Worm (Caenorhabditis elegans) whole organism, young adult: ENCODE measurements around the gene srh-149.

Source experiments
- C17E4.6 ChIP-seq: fragments of 200-800 bp; sonication (Bioruptor generic); IDR thresholded peaks from 2 replicates; pipeline ENCODE4 v1.3.6; 2022; ENCODE audit warnings: missing genetic modification reagents, missing genetic modification characterization, missing compliant biosample characterization
- F33H1.4 ChIP-seq: fragments of 200-800 bp; sonication (Bioruptor generic); IDR thresholded peaks from 2 replicates; pipeline ENCODE4 v1.3.6; 2022; ENCODE audit warnings: missing genetic modification reagents, missing genetic modification characterization, missing compliant biosample characterization
- F37B4.10 ChIP-seq: fragments of 200-800 bp; sonication (Bioruptor generic); IDR thresholded peaks from 2 replicates; pipeline ENCODE4 v1.3.6; 2022; ENCODE audit warnings: missing genetic modification characterization, missing compliant biosample characterization
- F52B5.7 ChIP-seq: sonication (generic microtip); optimal IDR thresholded peaks from 2 replicates; lab custom pipeline; 2016; ENCODE audit warnings: mild to moderate bottlenecking, missing genetic modification characterization, missing compliant biosample characterization
- K11D2.4 ChIP-seq: fragments of 200-800 bp; sonication (Bioruptor generic); IDR thresholded peaks from 2 replicates; pipeline ENCODE4 v1.3.6; 2022; ENCODE audit warnings: missing genetic modification reagents, missing genetic modification characterization, missing compliant biosample characterization
- T26A5.8 ChIP-seq: sonication (generic microtip); optimal IDR thresholded peaks from 2 replicates; lab custom pipeline; 2016; ENCODE audit warnings: missing genetic modification characterization, missing compliant biosample characterization
- Y53G8AR.9 ChIP-seq: fragments of 200-800 bp; sonication (Bioruptor generic); conservative IDR thresholded peaks from 2 replicates; pipeline ENCODE4 v1.3.6; 2022; ENCODE audit warnings: missing genetic modification reagents, missing genetic modification characterization, missing compliant biosample characterization
- Y95B8A.8 ChIP-seq: fragments of 200-800 bp; sonication (Bioruptor generic); IDR thresholded peaks from 2 replicates; pipeline ENCODE4 v1.3.6; 2022; ENCODE audit warnings: missing genetic modification reagents, missing genetic modification characterization, missing compliant biosample characterization
- aptf-3 ChIP-seq: fragments of 200-800 bp; sonication (Bioruptor generic); IDR thresholded peaks from 2 replicates; pipeline ENCODE4 v1.3.6; 2022; ENCODE audit warnings: missing genetic modification characterization, missing compliant biosample characterization
- attf-6 ChIP-seq: fragments of 200-800 bp; sonication (Bioruptor generic); IDR thresholded peaks from 2 replicates; pipeline ENCODE4 v1.3.6; 2022; ENCODE audit warnings: missing genetic modification reagents, missing genetic modification characterization, missing compliant biosample characterization
- bed-2 ChIP-seq: fragments of 200-800 bp; sonication (Bioruptor generic); IDR thresholded peaks from 2 replicates; pipeline ENCODE4 v1.3.6; 2022; ENCODE audit warnings: missing genetic modification reagents, missing genetic modification characterization, missing compliant biosample characterization
- ccch-3 ChIP-seq: fragments of 200-800 bp; sonication (Bioruptor generic); optimal IDR thresholded peaks from 2 replicates; lab custom pipeline; 2018; ENCODE audit warnings: mild to moderate bottlenecking, missing genetic modification characterization, missing compliant biosample characterization
- ceh-40 ChIP-seq: fragments of 200-800 bp; sonication (Bioruptor generic); IDR thresholded peaks from 2 replicates; pipeline ENCODE4 v1.3.6; 2022; ENCODE audit warnings: missing genetic modification characterization, missing compliant biosample characterization
- die-1 ChIP-seq: sonication (generic microtip); optimal IDR thresholded peaks from 2 replicates; lab custom pipeline; 2016; ENCODE audit warnings: missing genotype, mild to moderate bottlenecking, missing genetic modification characterization, missing compliant biosample characterization
- egl-18 ChIP-seq: fragments of 200-800 bp; sonication (Bioruptor generic); IDR thresholded peaks from 2 replicates; pipeline ENCODE4 v1.3.6; 2022; ENCODE audit warnings: missing genetic modification reagents, missing genetic modification characterization, missing compliant biosample characterization
- egl-44 ChIP-seq: fragments of 200-800 bp; sonication (Bioruptor generic); IDR thresholded peaks from 2 replicates; pipeline ENCODE4 v1.3.6; 2022; ENCODE audit warnings: missing genetic modification reagents, missing genetic modification characterization, missing compliant biosample characterization
- egrh-3 ChIP-seq: fragments of 200-800 bp; sonication (Bioruptor generic); IDR thresholded peaks from 2 replicates; pipeline ENCODE4 v1.3.6; 2022; ENCODE audit warnings: missing genetic modification reagents, missing genetic modification characterization, missing compliant biosample characterization
- ekl-4 ChIP-seq: fragments of 200-800 bp; sonication (Bioruptor generic); IDR thresholded peaks from 2 replicates; pipeline ENCODE4 v1.3.6; 2022; ENCODE audit warnings: missing genetic modification reagents, missing genetic modification characterization, missing compliant biosample characterization
- ets-4 ChIP-seq: fragments of 200-800 bp; sonication (Bioruptor generic); optimal IDR thresholded peaks from 2 replicates; lab custom pipeline; 2018; ENCODE audit warnings: mild to moderate bottlenecking, missing genetic modification characterization, missing compliant biosample characterization
- fkh-3 ChIP-seq: sonication (generic microtip); optimal IDR thresholded peaks from 2 replicates; lab custom pipeline; 2016; ENCODE audit warnings: mild to moderate bottlenecking, missing genetic modification characterization, missing compliant biosample characterization
- hmg-1.2 ChIP-seq: fragments of 200-800 bp; sonication (Bioruptor generic); IDR thresholded peaks from 2 replicates; pipeline ENCODE4 v1.3.6; 2022; ENCODE audit warnings: missing genetic modification reagents, missing genetic modification characterization, missing compliant biosample characterization
- hmg-20 ChIP-seq: fragments of 200-800 bp; sonication (Bioruptor generic); IDR thresholded peaks from 2 replicates; pipeline ENCODE4 v1.3.6; 2022; ENCODE audit warnings: missing genetic modification reagents, missing genetic modification characterization, missing compliant biosample characterization
- lag-1 ChIP-seq: fragments of 200-800 bp; sonication (Bioruptor generic); IDR thresholded peaks from 2 replicates; pipeline ENCODE4 v1.3.6; 2022; ENCODE audit warnings: missing genetic modification reagents, missing genetic modification characterization, missing compliant biosample characterization
- lir-1 ChIP-seq: fragments of 200-800 bp; sonication (Bioruptor generic); conservative IDR thresholded peaks from 2 replicates; pipeline ENCODE4 v1.3.6; 2022; ENCODE audit warnings: missing genetic modification reagents, missing genetic modification characterization, missing compliant biosample characterization
- madf-8 ChIP-seq: fragments of 200-800 bp; sonication (Bioruptor generic); conservative IDR thresholded peaks from 2 replicates; pipeline ENCODE4 v1.3.6; 2022; ENCODE audit warnings: missing genetic modification reagents, missing genetic modification characterization, missing compliant biosample characterization
- mel-28 ChIP-seq: sonication (generic microtip); optimal IDR thresholded peaks from 2 replicates; lab custom pipeline; 2016; ENCODE audit warnings: borderline replicate concordance, mild to moderate bottlenecking, missing genetic modification characterization, missing compliant biosample characterization
- nfya-2 ChIP-seq: fragments of 200-800 bp; sonication (Bioruptor generic); IDR thresholded peaks from 2 replicates; pipeline ENCODE4 v1.3.6; 2022; ENCODE audit warnings: missing genetic modification reagents, missing genetic modification characterization, missing compliant biosample characterization
- nhr-120 ChIP-seq: fragments of 200-800 bp; sonication (Bioruptor generic); IDR thresholded peaks from 2 replicates; pipeline ENCODE4 v1.3.6; 2022; ENCODE audit warnings: missing genetic modification characterization, missing compliant biosample characterization
- nhr-179 ChIP-seq: sonication (generic microtip); optimal IDR thresholded peaks from 2 replicates; lab custom pipeline; 2016; ENCODE audit warnings: mild to moderate bottlenecking, missing genetic modification characterization, missing compliant biosample characterization
- nhr-27 ChIP-seq: fragments of 200-800 bp; sonication (Bioruptor generic); optimal IDR thresholded peaks from 2 replicates; lab custom pipeline; 2018; ENCODE audit warnings: mild to moderate bottlenecking, missing genetic modification characterization, moderate library complexity, missing compliant biosample characterization
- nhr-90 ChIP-seq: sonication (generic microtip); optimal IDR thresholded peaks from 2 replicates; lab custom pipeline; 2016; ENCODE audit warnings: missing genotype, mild to moderate bottlenecking, missing genetic modification characterization, missing compliant biosample characterization
- pha-4 ChIP-seq: fragments of 150-350 bp; sonication (generic microtip); optimal IDR thresholded peaks from 2 replicates; lab custom pipeline; 2014; ENCODE audit warnings: missing biosample characterization, missing genetic modification reagents, missing genetic modification characterization
- rpc-1 ChIP-seq, 2 experiments: fragments of 150-350 bp in 1 of 2; sonication (generic microtip) in 1 of 2; optimal IDR thresholded peaks; 2 replicates each; lab custom pipeline; 2014 to 2018; ENCODE audit warnings: missing biosample characterization in 1 of 2, missing genetic modification characterization in 1 of 2, missing genetic modification reagents in 1 of 2, missing genotype in 1 of 2
- sea-2 ChIP-seq: fragments of 200-800 bp; sonication (Bioruptor generic); IDR thresholded peaks from 2 replicates; pipeline ENCODE4 v1.3.6; 2022; ENCODE audit warnings: missing genetic modification characterization, missing compliant biosample characterization
- snpc-3.4 ChIP-seq: sonication (generic microtip); optimal IDR thresholded peaks from 2 replicates; lab custom pipeline; 2017; ENCODE audit warnings: missing genetic modification characterization, mild to moderate bottlenecking, missing compliant biosample characterization, antibody characterized with exemption, moderate library complexity, missing genotype, missing genetic modification reagents
- snpc-4 ChIP-seq, 5 experiments: fragments of 150-350 bp in 1 of 5; sonication (generic microtip) in 4 of 5; optimal IDR thresholded peaks; 2 replicates each; lab custom pipeline; 2014 to 2018; ENCODE audit warnings: missing genetic modification characterization in 5 of 5, missing biosample characterization in 3 of 5, antibody characterized with exemption in 2 of 5, mild to moderate bottlenecking in 2 of 5, missing compliant biosample characterization in 2 of 5, missing genotype in 2 of 5, moderate library complexity in 2 of 5, missing genetic modification reagents in 1 of 5
- sptf-2 ChIP-seq: fragments of 200-800 bp; sonication (Bioruptor generic); optimal IDR thresholded peaks from 2 replicates; lab custom pipeline; 2018; ENCODE audit warnings: mild to moderate bottlenecking, missing genetic modification characterization, missing compliant biosample characterization
- zfh-2 ChIP-seq: fragments of 200-800 bp; sonication (Bioruptor generic); conservative IDR thresholded peaks from 2 replicates; pipeline ENCODE4 v1.3.6; 2022; ENCODE audit warnings: missing genetic modification reagents, missing genetic modification characterization, missing compliant biosample characterization
- zim-3 ChIP-seq: sonication (generic microtip); optimal IDR thresholded peaks from 2 replicates; lab custom pipeline; 2017; ENCODE audit warnings: mild to moderate bottlenecking, missing genetic modification characterization, moderate library complexity, missing compliant biosample characterization
- ztf-6 ChIP-seq: fragments of 200-800 bp; sonication (Bioruptor generic); IDR thresholded peaks from 2 replicates; pipeline ENCODE4 v1.3.6; 2022; ENCODE audit warnings: missing genetic modification reagents, missing genetic modification characterization, missing compliant biosample characterization

srh-149 gene

ce11 chrV:15824866-15825265, 16.1 kb downstream of the srh-149 start, which contains the start of gene srbc-50:
Gene srbc-50, minus strand, starts transcription at chrV:15824966.
- TF ChIP-seq madf-8 (GFP tag; lab: Robert Waterston, UW) (no peak), lir-1 (no peak), ceh-40 (GFP tag; lab: Robert Waterston, UW) (no peak), pha-4 (tag; lab: Kevin White, UChicago) (no peak)

DNA sequence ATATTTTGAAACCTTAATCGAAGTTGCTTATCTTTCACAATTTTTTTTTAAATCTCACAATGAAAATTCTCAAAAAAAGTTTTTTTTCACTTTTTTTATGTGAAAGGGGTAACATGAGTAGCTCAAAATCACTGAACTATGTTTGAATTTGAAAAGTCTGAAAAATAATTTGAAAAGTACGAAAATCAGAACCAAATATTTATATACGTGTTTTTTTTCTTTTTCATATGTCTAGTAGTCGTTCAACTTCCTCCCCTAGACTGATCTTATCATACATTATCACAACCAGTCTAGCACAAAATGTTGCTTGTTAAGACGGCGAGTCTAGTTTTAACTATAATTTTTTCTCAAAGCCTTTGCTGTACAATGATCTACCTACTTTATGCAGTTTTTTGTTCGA, 19.6 kb downstream of the srh-149 start, which contains the start of gene srbc-49:
srbc-49 (plus strand) TSS at position 301 of the 400 bp plus-strand sequence.
- no peak for TF ChIP-seq zfh-2
- no peak for TF ChIP-seq K11D2.4 (GFP tag; lab: Robert Waterston, UW)
- TF ChIP-seq Y53G8AR.9 (GFP tag; lab: Robert Waterston, UW), result no peak
- TF ChIP-seq C17E4.6 (GFP tag; lab: Robert Waterston, UW), result no peak
- TF ChIP-seq bed-2 (GFP tag; lab: Robert Waterston, UW), result no peak
- no peak for TF ChIP-seq Y95B8A.8 (GFP tag; lab: Robert Waterston, UW)
- TF ChIP-seq F33H1.4 (GFP tag; lab: Robert Waterston, UW), result no peak
- no peak for TF ChIP-seq aptf-3 (GFP tag; lab: Robert Waterston, UW)
- no peak for TF ChIP-seq rpc-1 (optimal IDR thresholded peaks at IDR 0.05; lab: Kevin White, UChicago)
- TF ChIP-seq rpc-1 (tag; optimal IDR thresholded peaks at IDR 0.05; lab: Kevin White, UChicago), result no peak
- no peak for TF ChIP-seq nhr-120
- TF ChIP-seq hmg-1.2 (GFP tag; lab: Robert Waterston, UW), result no peak
- no peak for TF ChIP-seq egl-18 (GFP tag; lab: Robert Waterston, UW)
- no peak for TF ChIP-seq ets-4 (GFP tag; lab: Kevin White, UChicago)
- TF ChIP-seq fkh-3, result no peak
- no peak for TF ChIP-seq sptf-2 (GFP tag; lab: Kevin White, UChicago)
- TF ChIP-seq F37B4.10 (GFP tag; lab: Robert Waterston, UW), result no peak
- TF ChIP-seq die-1 (tag; lab: Kevin White, UChicago), result no peak
- TF ChIP-seq zim-3 (tag; lab: Kevin White, UChicago), result no peak
- TF ChIP-seq mel-28 (tag; lab: Kevin White, UChicago), result no peak
- no peak for TF ChIP-seq F52B5.7 (tag; lab: Kevin White, UChicago)

- TF ChIP-seq egl-44 (no peak), C17E4.6 (GFP tag; lab: Robert Waterston, UW) (no peak), nhr-90 (tag; lab: Kevin White, UChicago) (no peak), pha-4 (tag; lab: Kevin White, UChicago) (no peak), nhr-27 (no peak), nfya-2 (GFP tag; lab: Robert Waterston, UW) (no peak), ztf-6 (GFP tag; lab: Robert Waterston, UW) (no peak), ccch-3 (GFP tag; lab: Kevin White, UChicago) (no peak), egrh-3 (GFP tag; lab: Robert Waterston, UW) (no peak), snpc-3.4 (tag; lab: Kevin White, UChicago) (no peak)
Observed at ce11 chrV:15819983-15820382, 21.0 kb downstream of the srh-149 start, which contains the start of gene srbc-48. Gene srbc-48, plus strand, starts transcription at chrV:15820283.

- TF ChIP-seq snpc-3.4 (tag; lab: Kevin White, UChicago) (no peak), hmg-20 (GFP tag; lab: Robert Waterston, UW) (no peak), attf-6 (no peak), F52B5.7 (tag; lab: Kevin White, UChicago) (no peak), nhr-179 (no peak), T26A5.8 (tag; lab: Kevin White, UChicago) (no peak), sea-2 (no peak), lag-1 (GFP tag; lab: Robert Waterston, UW) (no peak), die-1 (tag; lab: Kevin White, UChicago) (no peak), ekl-4 (GFP tag; lab: Robert Waterston, UW) (no peak), snpc-4 (GFP tag; optimal IDR thresholded peaks at IDR 0.05; lab: Kevin White, UChicago) (no peak), snpc-4 (tag; optimal IDR thresholded peaks at IDR 0.05; lab: Kevin White, UChicago) (no peak)
Observed at ce11 chrV:15817746-15818145, 23.2 kb downstream of the srh-149 start, which contains the start of gene abf-3. Gene abf-3, minus strand, starts transcription at chrV:15817846.
